Fruit fly (Drosophila melanogaster): ENCODE results near the gene narya.

Gene narya

DNA sequence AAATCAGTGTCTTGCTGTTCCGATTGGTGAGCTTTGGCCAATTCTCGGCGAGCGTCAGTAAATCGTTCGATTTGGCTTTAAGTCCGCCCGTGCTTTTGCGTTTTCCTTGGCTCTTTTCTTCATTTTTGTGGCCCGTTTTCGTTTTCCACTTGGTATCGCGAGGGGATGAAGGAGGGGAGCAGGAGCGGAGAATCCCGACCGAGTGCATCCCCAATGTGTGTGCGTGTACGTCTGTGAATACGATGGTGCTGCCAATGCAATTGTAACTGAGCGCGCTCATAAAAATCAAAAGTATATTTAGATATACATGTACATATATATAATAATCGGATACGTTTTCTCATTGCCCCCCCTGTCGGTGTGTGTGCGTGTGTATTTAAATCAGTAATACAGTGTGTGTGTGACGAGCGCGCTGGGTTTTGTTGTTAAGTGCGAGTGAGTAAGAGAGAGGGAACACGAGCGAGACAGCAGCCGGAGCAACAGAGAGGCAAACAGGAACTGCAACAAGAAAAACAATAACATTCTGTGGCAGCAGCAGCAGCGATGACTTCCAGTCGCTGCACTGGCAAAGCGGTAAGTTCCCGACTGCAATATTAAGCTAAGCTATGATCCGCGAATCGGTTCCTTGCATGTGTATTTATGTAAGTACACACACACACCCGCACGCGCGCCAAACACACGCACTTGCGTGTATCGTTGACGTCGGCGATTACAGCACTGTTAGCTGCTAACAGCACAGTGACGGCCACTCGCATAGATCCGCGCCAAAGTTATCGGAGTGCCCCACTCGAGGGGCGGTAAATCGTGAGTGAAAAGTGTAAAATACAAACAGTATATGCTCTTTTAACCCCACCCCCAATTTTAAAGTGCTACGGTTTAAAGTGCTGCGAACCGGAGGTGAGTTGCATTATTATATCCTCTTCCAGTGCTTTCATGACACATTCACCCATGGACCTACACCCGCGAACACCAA is 21.0 kb downstream of the narya start (continued):
- peak; percentile 60 for TF ChIP-seq fkh (GFP tag; optimal IDR thresholded peaks at IDR 0.05)
- peak; percentile 66 for TF ChIP-seq Sox14 (GFP tag; optimal IDR thresholded peaks at IDR 0.05)
- peak; percentile 69 for TF ChIP-seq CG31627 (GFP tag; optimal IDR thresholded peaks at IDR 0.05)
- TF ChIP-seq topi (GFP tag; optimal IDR thresholded peaks at IDR 0.05): peak; percentile 69
- TF ChIP-seq CG3032 (tag; optimal IDR thresholded peaks at IDR 0.05): peak; percentile 57
- TF ChIP-seq CG1621 (tag; optimal IDR thresholded peaks at IDR 0.05): peak; percentile 64
- peak; percentile 12 for TF ChIP-seq CG16779 (tag; optimal IDR thresholded peaks at IDR 0.05)
- TF ChIP-seq Sox102F (GFP tag; optimal IDR thresholded peaks at IDR 0.05): peak; percentile 64
- TF ChIP-seq CG32006 (GFP tag; optimal IDR thresholded peaks at IDR 0.05): peak; percentile 84
- TF ChIP-seq fd85E (GFP tag; optimal IDR thresholded peaks at IDR 0.05): peak; percentile 19
- TF ChIP-seq Ets21C (GFP tag; optimal IDR thresholded peaks at IDR 0.05): peak; percentile 3
- peak; percentile 58 for TF ChIP-seq CG6276 (GFP tag; optimal IDR thresholded peaks at IDR 0.05)
- TF ChIP-seq achi (GFP tag; optimal IDR thresholded peaks at IDR 0.05): peak; percentile 53
- peak; percentile 84 for TF ChIP-seq eg (GFP tag; IDR thresholded peaks at IDR 0.05)
- TF ChIP-seq CG11762 (GFP tag; optimal IDR thresholded peaks at IDR 0.05; ENCODE audit: insufficient read depth): peak; percentile 38
- TF ChIP-seq Lpt (GFP tag; optimal IDR thresholded peaks at IDR 0.05): peak; percentile 36
- TF ChIP-seq vri (GFP tag; optimal IDR thresholded peaks at IDR 0.05): no peak
- peak; percentile 45 for TF ChIP-seq fd59A (GFP tag; optimal IDR thresholded peaks at IDR 0.05)
- peak; percentile 77 for TF ChIP-seq pdm3 (GFP tag; optimal IDR thresholded peaks at IDR 0.05)
- TF ChIP-seq CG8632 (GFP tag; optimal IDR thresholded peaks at IDR 0.05): peak; percentile 56
- peak; percentile 57 for TF ChIP-seq CG6808 (GFP tag; optimal IDR thresholded peaks at IDR 0.05)
- TF ChIP-seq CG9139 (GFP tag; optimal IDR thresholded peaks at IDR 0.05): no peak
- peak; percentile 74 for TF ChIP-seq Hr4 (GFP tag; optimal IDR thresholded peaks at IDR 0.05)
- TF ChIP-seq cyc (GFP tag; optimal IDR thresholded peaks at IDR 0.05): peak; percentile 63

DNA sequence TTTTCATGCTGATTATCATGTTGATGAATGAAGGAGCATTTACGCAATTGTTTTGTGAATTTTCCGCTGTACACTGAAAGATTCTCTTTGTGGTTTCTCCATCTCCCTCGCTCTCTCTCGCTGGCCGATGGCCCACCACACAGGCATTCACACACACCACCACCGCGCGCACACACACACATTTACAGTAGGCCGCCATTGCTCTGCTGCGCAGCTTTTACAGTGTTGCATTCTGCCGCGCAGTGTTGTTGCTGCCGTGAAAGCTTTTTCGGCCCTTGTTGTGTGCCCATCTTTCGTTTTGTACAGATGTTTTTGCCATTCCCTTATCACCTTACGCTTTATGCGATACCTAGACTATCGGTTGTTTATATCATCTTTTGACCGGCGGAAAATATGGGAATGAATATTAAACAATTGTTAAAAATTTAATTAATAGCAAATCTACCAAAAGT is 22.0 kb downstream of the narya start:
- TF ChIP-seq Ets21C (GFP tag; optimal IDR thresholded peaks at IDR 0.05): no peak
- TF ChIP-seq CG11294 (GFP tag; IDR thresholded peaks at IDR 0.05): no peak
- TF ChIP-seq Gug (GFP tag; IDR thresholded peaks at IDR 0.05): no peak
- TF ChIP-seq CG11902 (GFP tag; optimal IDR thresholded peaks at IDR 0.05): no peak
- peak; percentile 61 for TF ChIP-seq svp (GFP tag)
- peak; percentile 53 for TF ChIP-seq dsx (GFP tag; optimal IDR thresholded peaks at IDR 0.05; ENCODE audit: poor library complexity, severe bottlenecking)
- TF ChIP-seq ss (GFP tag; optimal IDR thresholded peaks at IDR 0.05): peak in 1 of 2 experiments; percentile 12
- peak; percentile 32 for TF ChIP-seq CG1621 (tag; optimal IDR thresholded peaks at IDR 0.05)
- TF ChIP-seq CG7368 (GFP tag; optimal IDR thresholded peaks at IDR 0.05): peak; percentile 31
- TF ChIP-seq Hr39 (GFP tag; optimal IDR thresholded peaks at IDR 0.05): peak; percentile 14
- peak; percentile 10 for TF ChIP-seq Eip75B (GFP tag; optimal IDR thresholded peaks at IDR 0.05)
- TF ChIP-seq Eip93F (GFP tag; optimal IDR thresholded peaks at IDR 0.05): no peak
- TF ChIP-seq topi (GFP tag; optimal IDR thresholded peaks at IDR 0.05): peak; percentile 26
- TF ChIP-seq CG3032 (tag; optimal IDR thresholded peaks at IDR 0.05): no peak
- TF ChIP-seq Sox102F (GFP tag; optimal IDR thresholded peaks at IDR 0.05): peak; percentile 14
- peak; percentile 29 for TF ChIP-seq cyc (GFP tag; optimal IDR thresholded peaks at IDR 0.05)
- peak; percentile 61 for TF ChIP-seq vri (GFP tag; optimal IDR thresholded peaks at IDR 0.05)
- peak; percentile 61 for TF ChIP-seq CG6163 (GFP tag; IDR thresholded peaks at IDR 0.05)
- TF ChIP-seq eg (GFP tag; IDR thresholded peaks at IDR 0.05): peak; percentile 28; the same call in 1 of the 3 replicates
- peak; percentile 6 for TF ChIP-seq Sox14 (GFP tag; optimal IDR thresholded peaks at IDR 0.05)
- TF ChIP-seq dac (GFP tag; optimal IDR thresholded peaks at IDR 0.05): no peak

Measured in whole organism, prepupa.